Fruit fly (Drosophila melanogaster): ENCODE data around the gene CG15021.

CG15021 gene

DNA sequence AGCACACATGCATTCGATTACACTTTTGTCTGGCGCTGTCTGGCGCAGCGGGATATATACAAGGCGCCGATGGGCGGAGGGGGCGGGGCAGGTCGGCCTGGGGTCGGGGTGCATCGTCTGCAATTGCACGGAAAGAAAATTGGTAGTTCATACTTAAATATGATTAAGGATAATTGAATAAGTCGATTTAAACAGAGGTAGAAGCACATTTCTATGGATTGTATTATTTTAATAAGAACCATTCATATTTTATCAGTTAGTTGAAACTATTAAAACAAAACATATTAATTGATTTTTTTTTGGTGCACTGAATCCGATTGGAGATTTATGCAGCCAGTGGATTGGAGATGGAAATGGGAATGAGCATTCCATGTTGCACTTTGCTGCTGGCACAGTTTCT lies 36.6 kb upstream of the CG15021 start:
- TF ChIP-seq mam (GFP tag; optimal IDR thresholded peaks at IDR 0.05) (no peak), stwl (tag; optimal IDR thresholded peaks at IDR 0.05) (no peak), Ets65A (GFP tag) (no peak), exex (tag; optimal IDR thresholded peaks at IDR 0.05) (no peak), MBD-R2 (GFP tag; IDR thresholded peaks at IDR 0.05) (no peak), Dip2 (GFP tag; IDR thresholded peaks at IDR 0.05) (no peak), CG4282 (GFP tag; optimal IDR thresholded peaks at IDR 0.05) (no peak), luna (GFP tag; optimal IDR thresholded peaks at IDR 0.05) (no peak), dpn (GFP tag; optimal IDR thresholded peaks at IDR 0.05) (no peak), CG11093 (GFP tag; IDR thresholded peaks at IDR 0.05) (no peak), ro (GFP tag; IDR thresholded peaks at IDR 0.05) (no peak), sd (tag; optimal IDR thresholded peaks at IDR 0.05) (no peak), CG1603 (tag; optimal IDR thresholded peaks at IDR 0.05) (peak; percentile 41), peb (GFP tag; IDR thresholded peaks at IDR 0.05) (no peak), sima (GFP tag; optimal IDR thresholded peaks at IDR 0.05) (no peak), ase (GFP tag; IDR thresholded peaks at IDR 0.05) (no peak), Sox102F (GFP tag; optimal IDR thresholded peaks at IDR 0.05) (peak; percentile 40), CG43689 (GFP tag; IDR thresholded peaks at IDR 0.05) (no peak), CG17328 (GFP tag; IDR thresholded peaks at IDR 0.05) (peak; percentile 40; the same call in 1 of the 2 replicates), bcd (GFP tag; optimal IDR thresholded peaks at IDR 0.05) (no peak), CG11398 (GFP tag; optimal IDR thresholded peaks at IDR 0.05) (no peak), tap (tag; optimal IDR thresholded peaks at IDR 0.05) (no peak), CG8765 (GFP tag; IDR thresholded peaks at IDR 0.05) (no peak), tup (GFP tag; optimal IDR thresholded peaks at IDR 0.05) (no peak), CG10462 (GFP tag; optimal IDR thresholded peaks at IDR 0.05) (no peak), dm (GFP tag; optimal IDR thresholded peaks at IDR 0.05) (no peak), Dbx (GFP tag; IDR thresholded peaks at IDR 0.05) (no peak), Ssrp (tag; optimal IDR thresholded peaks at IDR 0.05) (peak; percentile 21), CkIIα-i1 (GFP tag; IDR thresholded peaks at IDR 0.05) (no peak), CG2202 (tag; optimal IDR thresholded peaks at IDR 0.05) (no peak), CrebB (tag; optimal IDR thresholded peaks at IDR 0.05) (no peak), da (GFP tag; optimal IDR thresholded peaks at IDR 0.05) (no peak), CG12219 (GFP tag; optimal IDR thresholded peaks at IDR 0.05) (no peak), lab (GFP tag; optimal IDR thresholded peaks at IDR 0.05) (no peak), CG6175 (GFP tag; IDR thresholded peaks at IDR 0.05) (no peak), Dfd (GFP tag; optimal IDR thresholded peaks at IDR 0.05) (no peak), hb (GFP tag; IDR thresholded peaks at IDR 0.05; ENCODE audit: partially characterized antibody) (no peak), CG12744 (GFP tag; optimal IDR thresholded peaks at IDR 0.05) (no peak), CG18764 (GFP tag; optimal IDR thresholded peaks at IDR 0.05) (no peak), CG11723 (GFP tag; optimal IDR thresholded peaks at IDR 0.05) (no peak), NK7.1 (GFP tag; optimal IDR thresholded peaks at IDR 0.05) (no peak), CG7372 (GFP tag; IDR thresholded peaks at IDR 0.05) (no peak), nerfin-1 (tag; optimal IDR thresholded peaks at IDR 0.05) (no peak), Mes4 (GFP tag; optimal IDR thresholded peaks at IDR 0.05) (no peak), amos (GFP tag; IDR thresholded peaks at IDR 0.05; ENCODE audit: partially characterized antibody) (no peak), CG3838 (GFP tag; optimal IDR thresholded peaks at IDR 0.05) (no peak), CG18476 (GFP tag; optimal IDR thresholded peaks at IDR 0.05) (no peak), ftz-f1 (GFP tag; optimal IDR thresholded peaks at IDR 0.05) (no peak), inv (GFP tag; IDR thresholded peaks at IDR 0.05; ENCODE audit: partially characterized antibody) (no peak), pzg (GFP tag; optimal IDR thresholded peaks at IDR 0.05) (no peak), CG15479 (GFP tag; optimal IDR thresholded peaks at IDR 0.05) (no peak), CG17186 (GFP tag; optimal IDR thresholded peaks at IDR 0.05) (no peak)
